Fruit fly (Drosophila melanogaster): ENCODE data around the gene Lim3.

The Lim3 gene

DNA sequence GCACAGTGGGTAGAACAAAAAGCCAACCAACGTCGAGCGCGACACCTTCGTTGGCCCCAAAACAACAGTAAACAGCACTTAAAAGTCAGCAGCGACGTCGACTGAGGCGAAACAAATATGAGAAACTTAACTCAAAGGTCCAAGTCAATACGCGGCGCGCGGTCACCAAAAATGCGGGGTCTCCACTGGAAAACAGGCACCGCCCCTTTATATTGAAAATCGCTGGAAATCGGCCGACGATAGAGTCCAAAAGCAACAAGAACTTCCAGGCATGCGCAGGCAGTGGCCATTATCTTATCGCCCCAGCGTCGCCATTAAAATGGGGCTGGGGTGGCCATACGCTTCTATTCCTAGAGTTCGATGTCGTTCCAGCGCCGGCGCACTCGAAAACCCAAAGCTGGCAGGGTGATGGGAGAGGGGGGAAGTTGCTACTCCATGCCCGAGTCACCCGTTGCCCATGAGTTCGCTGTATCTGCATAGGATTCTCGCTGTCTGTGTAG, at the start of gene Lim3:
TSS of gene Lim3 (minus strand) at position 51 of the 500 bp plus-strand sequence.
- TF ChIP-seq CG17806 (tag; optimal IDR thresholded peaks at IDR 0.05) (no peak), Ets98B (GFP tag; IDR thresholded peaks at IDR 0.05) (no peak), CG14655 (GFP tag; optimal IDR thresholded peaks at IDR 0.05) (no peak), CG8159 (tag; optimal IDR thresholded peaks at IDR 0.05) (no peak), rn (GFP tag; IDR thresholded peaks at IDR 0.05) (no peak), D1 (tag; optimal IDR thresholded peaks at IDR 0.05) (no peak), CG13204 (GFP tag; optimal IDR thresholded peaks at IDR 0.05) (no peak), CG34367 (tag; optimal IDR thresholded peaks at IDR 0.05) (no peak), CG15710 (tag; optimal IDR thresholded peaks at IDR 0.05) (no peak), fd96Ca (GFP tag; IDR thresholded peaks at IDR 0.05) (no peak), CG4496 (GFP tag; IDR thresholded peaks at IDR 0.05) (no peak), EcR (GFP tag; optimal IDR thresholded peaks at IDR 0.05) (no peak), Pif1A (GFP tag; optimal IDR thresholded peaks at IDR 0.05) (no peak), Snoo (tag; optimal IDR thresholded peaks at IDR 0.05) (no peak), CG8301 (tag; optimal IDR thresholded peaks at IDR 0.05) (no peak)

DNA sequence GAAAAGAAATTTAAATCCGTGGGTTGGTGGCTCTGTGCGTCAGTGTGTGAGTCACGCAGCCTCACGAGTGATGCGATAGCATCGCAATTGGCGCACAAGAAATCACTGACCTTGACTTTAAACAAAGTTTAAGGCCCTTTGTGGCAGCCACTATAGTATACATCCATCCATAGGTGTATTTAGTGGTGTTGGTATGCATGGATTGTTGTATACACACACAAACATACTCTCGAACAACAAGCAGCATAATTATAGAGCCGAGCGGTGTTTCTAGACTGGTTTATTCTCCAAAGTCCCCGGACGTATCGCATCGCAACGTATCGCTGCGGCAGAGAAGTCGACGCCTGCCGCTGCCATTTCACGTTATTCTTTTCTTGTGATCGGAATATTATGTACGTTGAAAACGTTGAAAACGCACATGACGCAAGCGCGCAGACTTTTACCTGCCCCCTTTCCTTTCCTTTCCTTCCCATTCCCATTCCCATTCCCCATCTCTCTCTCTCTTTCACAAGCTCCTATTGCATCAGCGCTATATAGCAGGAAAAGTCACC, 48.6 kb upstream of the Lim3 start:
- TF ChIP-seq Snoo (tag; optimal IDR thresholded peaks at IDR 0.05) = no peak
- TF ChIP-seq EcR (GFP tag; optimal IDR thresholded peaks at IDR 0.05) = peak; percentile 94
- TF ChIP-seq CG4496 (GFP tag; IDR thresholded peaks at IDR 0.05) = peak; percentile 28; the same call in 1 of the 3 replicates

DNA sequence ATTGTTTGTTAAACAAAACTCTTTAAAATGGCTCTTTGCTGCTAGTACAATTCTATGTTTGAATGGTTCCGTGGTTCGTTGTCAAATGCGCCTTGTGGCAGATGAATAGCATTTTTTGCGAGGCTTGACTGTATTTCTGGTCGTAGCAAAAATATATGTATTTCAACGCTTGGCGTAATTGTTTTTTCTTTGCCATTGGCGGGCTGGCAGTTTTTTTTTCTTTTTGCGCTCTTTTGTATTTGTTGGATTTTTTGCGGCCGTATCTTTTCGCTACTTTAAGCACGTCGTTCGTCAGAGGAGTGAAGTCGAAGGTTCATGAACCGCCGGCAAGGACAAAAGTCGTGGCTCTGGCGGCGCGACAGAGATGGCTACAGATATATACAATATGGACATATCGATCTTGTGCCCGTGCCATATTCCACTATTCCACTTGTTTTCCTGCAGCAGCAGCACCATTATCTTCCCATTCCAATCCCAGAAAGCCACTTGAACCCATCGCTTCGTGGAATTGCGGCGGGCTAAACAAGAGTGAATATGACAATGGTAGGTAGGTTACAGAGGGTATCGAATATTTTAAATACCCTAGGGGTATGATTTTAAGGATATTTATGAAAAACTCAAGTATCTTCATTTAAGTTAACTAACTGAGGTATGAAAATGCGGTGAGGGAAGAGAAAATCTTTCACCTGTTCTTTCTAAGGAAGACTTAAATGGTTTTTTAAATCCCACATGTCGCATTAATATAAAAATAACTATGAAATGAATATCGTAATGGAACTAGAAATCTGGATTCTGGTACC, 47.9 kb upstream of the Lim3 start:
- TF ChIP-seq rn (GFP tag; IDR thresholded peaks at IDR 0.05) = no peak
- peak; percentile 32 for TF ChIP-seq CG8301 (tag; optimal IDR thresholded peaks at IDR 0.05)
- TF ChIP-seq Pif1B (GFP tag; optimal IDR thresholded peaks at IDR 0.05) = peak; percentile 88
- TF ChIP-seq CG34367 (tag; optimal IDR thresholded peaks at IDR 0.05) = peak; percentile 89
- TF ChIP-seq fd96Ca (GFP tag; IDR thresholded peaks at IDR 0.05) = peak; percentile 64; the same call in 2 of the 3 replicates
- TF ChIP-seq CG13204 (GFP tag; optimal IDR thresholded peaks at IDR 0.05) = peak; percentile 99
- peak; percentile 72 for TF ChIP-seq CG4496 (GFP tag; IDR thresholded peaks at IDR 0.05)
- peak; percentile 83 for TF ChIP-seq CG15710 (tag; optimal IDR thresholded peaks at IDR 0.05)
- TF ChIP-seq gl (tag; optimal IDR thresholded peaks at IDR 0.05) = peak; percentile 98
- TF ChIP-seq Pif1A (GFP tag; optimal IDR thresholded peaks at IDR 0.05) = peak; percentile 74
- no peak for TF ChIP-seq Snoo (tag; optimal IDR thresholded peaks at IDR 0.05)
- TF ChIP-seq CG10348 (GFP tag; IDR thresholded peaks at IDR 0.05) = no peak
- TF ChIP-seq CG14655 (GFP tag; optimal IDR thresholded peaks at IDR 0.05) = peak; percentile 65
- TF ChIP-seq D1 (tag; optimal IDR thresholded peaks at IDR 0.05) = no peak
- TF ChIP-seq CG32121 (GFP tag; IDR thresholded peaks at IDR 0.05) = no peak
- TF ChIP-seq CG12605 (GFP tag; IDR thresholded peaks at IDR 0.05) = peak; percentile 98
- peak; percentile 76 for TF ChIP-seq CG8159 (tag; optimal IDR thresholded peaks at IDR 0.05)
- peak; percentile 75 for TF ChIP-seq CG17806 (tag; optimal IDR thresholded peaks at IDR 0.05)
- peak; percentile 98 for TF ChIP-seq EcR (GFP tag; optimal IDR thresholded peaks at IDR 0.05)
- 0 out of 2 replicates have a peak, but pooled peaks have one; percentile 22 for TF ChIP-seq Ets98B (GFP tag; IDR thresholded peaks at IDR 0.05)
- TF ChIP-seq CG9948 (tag; optimal IDR thresholded peaks at IDR 0.05) = peak; percentile 66

DNA sequence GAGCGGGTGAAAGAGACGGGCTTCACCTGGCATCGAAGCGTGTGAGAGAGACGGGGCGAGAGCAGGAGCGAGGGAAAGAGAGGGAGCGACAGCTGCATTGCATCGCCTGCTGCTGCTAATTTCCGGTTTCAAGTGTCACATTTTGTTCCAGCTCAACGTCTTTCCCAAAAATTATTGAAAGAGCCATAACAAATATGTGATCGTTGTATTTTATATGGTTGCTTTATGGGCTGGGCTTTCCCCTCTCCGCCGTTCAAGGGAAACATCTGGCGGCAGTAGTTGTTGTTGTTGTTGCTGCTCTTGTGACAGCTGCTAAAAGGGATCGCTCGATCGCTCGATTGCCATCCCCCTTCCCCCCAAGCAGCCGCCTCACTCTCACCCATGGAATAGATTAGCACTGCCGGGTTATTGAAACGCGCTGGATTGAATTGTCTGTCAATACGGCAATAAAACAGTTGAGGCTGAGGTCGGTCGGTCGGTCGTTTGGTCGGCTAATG, 46.7 kb upstream of the Lim3 start:
- no peak for TF ChIP-seq CG17806 (tag; optimal IDR thresholded peaks at IDR 0.05)
- no peak for TF ChIP-seq CG8159 (tag; optimal IDR thresholded peaks at IDR 0.05)
- no peak for TF ChIP-seq CG8301 (tag; optimal IDR thresholded peaks at IDR 0.05)
- no peak for TF ChIP-seq Pif1A (GFP tag; optimal IDR thresholded peaks at IDR 0.05)
- no peak for TF ChIP-seq CG15710 (tag; optimal IDR thresholded peaks at IDR 0.05)
- no peak for TF ChIP-seq D1 (tag; optimal IDR thresholded peaks at IDR 0.05)
- peak; percentile 24; the same call in 1 of the 2 replicates for TF ChIP-seq CG12605 (GFP tag; IDR thresholded peaks at IDR 0.05)
- TF ChIP-seq fd96Ca (GFP tag; IDR thresholded peaks at IDR 0.05) = no peak
- TF ChIP-seq EcR (GFP tag; optimal IDR thresholded peaks at IDR 0.05) = peak; percentile 93
- no peak for TF ChIP-seq rn (GFP tag; IDR thresholded peaks at IDR 0.05)
- TF ChIP-seq CG13204 (GFP tag; optimal IDR thresholded peaks at IDR 0.05) = peak; percentile 95
- no peak for TF ChIP-seq CG32121 (GFP tag; IDR thresholded peaks at IDR 0.05)
- peak; percentile 51 for TF ChIP-seq gl (tag; optimal IDR thresholded peaks at IDR 0.05)
- TF ChIP-seq CG14655 (GFP tag; optimal IDR thresholded peaks at IDR 0.05) = no peak
- no peak for TF ChIP-seq Snoo (tag; optimal IDR thresholded peaks at IDR 0.05)
- peak; percentile 13 for TF ChIP-seq Pif1B (GFP tag; optimal IDR thresholded peaks at IDR 0.05)
- TF ChIP-seq CG10348 (GFP tag; IDR thresholded peaks at IDR 0.05) = no peak
- TF ChIP-seq CG9948 (tag; optimal IDR thresholded peaks at IDR 0.05) = no peak
- no peak for TF ChIP-seq CG34367 (tag; optimal IDR thresholded peaks at IDR 0.05)
- no peak for TF ChIP-seq CG4496 (GFP tag; IDR thresholded peaks at IDR 0.05)
- no peak for TF ChIP-seq Ets98B (GFP tag; IDR thresholded peaks at IDR 0.05)

DNA sequence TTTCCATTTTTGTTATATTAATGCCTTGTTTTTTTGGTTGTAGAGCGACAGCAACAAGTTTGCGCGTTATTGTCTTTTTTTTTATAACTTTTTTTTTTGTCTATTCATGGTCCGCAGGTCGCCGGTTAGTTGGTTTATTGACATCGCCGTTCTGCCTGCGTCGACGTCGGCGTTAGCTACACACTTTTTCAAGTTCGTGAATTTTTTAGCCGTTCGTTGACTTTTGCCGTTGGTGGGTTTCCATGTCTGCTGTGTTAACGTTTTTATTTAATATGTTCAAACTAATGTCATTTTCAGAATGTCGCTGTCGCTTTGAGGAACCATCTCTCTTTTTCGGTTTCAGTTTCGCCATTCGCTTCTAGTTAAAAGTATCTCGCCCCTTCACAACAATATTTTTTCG, 38.4 kb upstream of the Lim3 start:
- TF ChIP-seq rn (GFP tag; IDR thresholded peaks at IDR 0.05) = no peak
- TF ChIP-seq CG17806 (tag; optimal IDR thresholded peaks at IDR 0.05) = no peak
- no peak for TF ChIP-seq Ets98B (GFP tag; IDR thresholded peaks at IDR 0.05)
- TF ChIP-seq Pif1B (GFP tag; optimal IDR thresholded peaks at IDR 0.05) = no peak
- TF ChIP-seq fd96Ca (GFP tag; IDR thresholded peaks at IDR 0.05) = no peak
- TF ChIP-seq CG12605 (GFP tag; IDR thresholded peaks at IDR 0.05) = no peak
- TF ChIP-seq Snoo (tag; optimal IDR thresholded peaks at IDR 0.05) = no peak
- TF ChIP-seq CG34367 (tag; optimal IDR thresholded peaks at IDR 0.05) = no peak
- TF ChIP-seq EcR (GFP tag; optimal IDR thresholded peaks at IDR 0.05) = no peak
- no peak for TF ChIP-seq CG15710 (tag; optimal IDR thresholded peaks at IDR 0.05)
- no peak for TF ChIP-seq gl (tag; optimal IDR thresholded peaks at IDR 0.05)
- no peak for TF ChIP-seq CG13204 (GFP tag; optimal IDR thresholded peaks at IDR 0.05)

Data from whole organism, pupa.